Worm (Caenorhabditis elegans): ENCODE measurements around the gene C16D9.3.

Gene C16D9.3

DNA sequence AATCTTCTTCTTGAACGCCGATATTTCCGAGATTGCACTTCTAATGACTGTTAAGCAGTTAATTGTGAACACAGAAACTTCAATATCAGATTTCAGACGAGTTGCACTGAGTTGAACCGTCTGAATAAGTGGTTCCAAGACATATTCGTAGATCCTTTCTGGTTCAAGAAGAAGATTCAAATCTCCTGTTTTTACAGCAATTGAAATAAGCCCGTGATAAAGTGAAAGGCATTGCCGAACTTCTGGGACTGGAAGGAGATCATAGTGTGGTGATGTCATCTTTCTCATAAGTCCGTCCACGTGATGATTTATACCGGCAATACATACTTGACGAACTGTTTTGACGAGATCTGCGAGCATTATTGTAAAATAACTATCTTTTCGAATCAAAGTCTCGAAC is 20.3 kb downstream of the C16D9.3 start:
- TF ChIP-seq R02D3.7 (tag; optimal IDR thresholded peaks at IDR 0.05) (no peak), ceh-28 (tag; optimal IDR thresholded peaks at IDR 0.05) (no peak), eor-1 (tag; optimal IDR thresholded peaks at IDR 0.05) (no peak), mml-1 (tag; optimal IDR thresholded peaks at IDR 0.05) (no peak), lsy-12 (tag; optimal IDR thresholded peaks at IDR 0.05) (no peak), skn-1 (tag; optimal IDR thresholded peaks at IDR 0.05) (no peak), fkh-10 (GFP tag; optimal IDR thresholded peaks at IDR 0.05) (no peak), aly-2 (tag; optimal IDR thresholded peaks at IDR 0.05) (no peak), nhr-12 (tag; optimal IDR thresholded peaks at IDR 0.05) (no peak), elt-3 (tag; optimal IDR thresholded peaks at IDR 0.05) (no peak), nhr-77 (tag; optimal IDR thresholded peaks at IDR 0.05) (no peak), snpc-4 (tag; optimal IDR thresholded peaks at IDR 0.05) (no peak), elt-2 (tag; optimal IDR thresholded peaks at IDR 0.05) (no peak)

DNA sequence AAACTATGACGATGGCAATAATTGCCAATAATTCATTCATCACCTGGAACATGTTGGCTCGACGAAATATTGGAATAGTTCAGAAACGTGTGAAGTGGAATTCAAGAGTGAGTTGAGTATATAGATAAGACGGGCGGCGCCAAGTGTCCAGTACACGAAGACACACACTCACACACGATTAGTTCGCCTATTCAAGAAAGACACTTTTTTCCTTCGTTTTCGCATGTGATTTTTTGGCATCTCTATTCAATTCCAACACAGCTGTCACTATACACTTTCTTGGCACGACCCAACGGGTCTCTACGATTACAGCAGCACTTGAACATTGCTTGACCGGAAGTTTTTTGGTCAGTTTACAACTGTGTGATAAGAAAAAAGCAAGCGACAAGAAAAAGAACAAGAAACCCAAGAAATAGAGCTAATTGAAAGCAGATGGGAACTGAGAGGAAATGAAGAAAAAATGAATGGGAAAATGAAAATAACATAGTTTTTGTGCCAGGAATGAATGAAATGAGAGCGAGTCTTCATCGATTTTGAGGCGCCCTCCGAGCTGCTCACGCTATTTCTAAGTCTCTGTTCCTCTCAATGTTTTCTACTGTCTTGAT is 22.1 kb downstream of the C16D9.3 start, which contains the start of gene K07C11.8:
Gene K07C11.8, minus strand, starts transcription at position 224 of the 605 bp plus-strand sequence.
- TF ChIP-seq skn-1 (tag; optimal IDR thresholded peaks at IDR 0.05) (no peak), fkh-2 (tag; optimal IDR thresholded peaks at IDR 0.05) (no peak), lin-39 (tag; optimal IDR thresholded peaks at IDR 0.05) (peak; percentile 16), elt-2 (tag; optimal IDR thresholded peaks at IDR 0.05) (peak; percentile 46), elt-1 (tag; optimal IDR thresholded peaks at IDR 0.05) (no peak), nfya-1 (tag; optimal IDR thresholded peaks at IDR 0.05; ENCODE audit: insufficient read depth) (no peak), nhr-237 (tag; optimal IDR thresholded peaks at IDR 0.05) (no peak), ztf-4 (tag; optimal IDR thresholded peaks at IDR 0.05) (no peak), ceh-9 (tag; optimal IDR thresholded peaks at IDR 0.05) (no peak)

ce11 chrV:8217118-8217517 is 22.7 kb downstream of the C16D9.3 start:
- TF ChIP-seq mml-1 (tag; optimal IDR thresholded peaks at IDR 0.05) (no peak), jun-1 (tag; optimal IDR thresholded peaks at IDR 0.05) (no peak), nhr-11 (tag; optimal IDR thresholded peaks at IDR 0.05) (no peak), nhr-28 (tag; optimal IDR thresholded peaks at IDR 0.05) (no peak), nhr-23 (tag; optimal IDR thresholded peaks at IDR 0.05) (no peak), pqm-1 (tag; optimal IDR thresholded peaks at IDR 0.05) (peak; percentile 80), elt-2 (tag; optimal IDR thresholded peaks at IDR 0.05) (peak; percentile 91)

DNA sequence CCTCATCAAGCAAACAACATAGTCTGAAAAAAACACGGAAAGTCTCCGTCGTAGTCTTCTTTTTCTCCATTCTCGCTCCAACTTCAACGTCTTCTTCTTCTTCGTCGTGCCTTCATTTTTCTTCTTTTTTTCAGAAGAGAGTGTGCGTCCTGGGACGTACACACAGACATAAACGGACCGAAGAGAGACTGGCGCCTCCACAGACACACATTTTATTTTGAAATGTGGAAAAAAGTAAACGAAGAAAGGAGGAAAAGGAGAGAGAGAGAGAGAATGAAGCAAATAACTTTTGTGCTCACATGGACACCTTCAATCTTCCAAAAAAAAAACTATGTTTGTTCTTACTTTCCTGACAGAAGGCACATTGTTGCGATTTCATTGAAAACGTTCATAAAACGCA is 24.7 kb downstream of the C16D9.3 start:
- TF ChIP-seq ztf-4 (tag; optimal IDR thresholded peaks at IDR 0.05) (no peak), ZK546.5 (tag; optimal IDR thresholded peaks at IDR 0.05) (no peak), nhr-76 (tag; optimal IDR thresholded peaks at IDR 0.05) (no peak), fos-1 (tag; optimal IDR thresholded peaks at IDR 0.05) (no peak), mml-1 (tag; optimal IDR thresholded peaks at IDR 0.05) (no peak), hmg-11 (tag; optimal IDR thresholded peaks at IDR 0.05) (peak; percentile 70), nfya-1 (tag; optimal IDR thresholded peaks at IDR 0.05; ENCODE audit: insufficient read depth) (peak; percentile 25)

- TF ChIP-seq nhr-76 (tag; optimal IDR thresholded peaks at IDR 0.05) (no peak), ceh-82 (tag; optimal IDR thresholded peaks at IDR 0.05) (no peak), R02D3.7 (tag; optimal IDR thresholded peaks at IDR 0.05) (no peak), ceh-9 (tag; optimal IDR thresholded peaks at IDR 0.05) (no peak), nhr-67 (tag; optimal IDR thresholded peaks at IDR 0.05) (no peak), fos-1 (tag; optimal IDR thresholded peaks at IDR 0.05) (no peak), nhr-77 (tag; optimal IDR thresholded peaks at IDR 0.05) (no peak), lin-15B (tag; optimal IDR thresholded peaks at IDR 0.05) (no peak), ztf-11 (tag; optimal IDR thresholded peaks at IDR 0.05) (no peak), ceh-16 (tag; optimal IDR thresholded peaks at IDR 0.05) (no peak), hmg-11 (tag; optimal IDR thresholded peaks at IDR 0.05) (no peak), unc-62 (GFP tag; optimal IDR thresholded peaks at IDR 0.05) (no peak)
Observed at ce11 chrV:8213868-8214267, 26.0 kb downstream of the C16D9.3 start, which contains the start of gene K07C11.7. Gene K07C11.7, minus strand, starts transcription at chrV:8213968.

All from whole organism, L3 larva.